Fruit fly (Drosophila melanogaster): Measurements from ENCODE around the gene Elo68beta.

- TF ChIP-seq Lim3 (GFP tag; IDR thresholded peaks at IDR 0.05) (no peak), fd102C (GFP tag; optimal IDR thresholded peaks at IDR 0.05) (no peak), CG9727 (GFP tag; optimal IDR thresholded peaks at IDR 0.05) (no peak), org-1 (GFP tag; optimal IDR thresholded peaks at IDR 0.05) (no peak), rib (GFP tag; IDR thresholded peaks at IDR 0.05) (no peak), Dll (GFP tag; IDR thresholded peaks at IDR 0.05; ENCODE audit: partially characterized antibody) (no peak), kni (GFP tag; optimal IDR thresholded peaks at IDR 0.05) (no peak), CG2199 (GFP tag; IDR thresholded peaks at IDR 0.05) (no peak), CG17361 (GFP tag; IDR thresholded peaks at IDR 0.05) (no peak), CG12155 (GFP tag; optimal IDR thresholded peaks at IDR 0.05) (no peak)
These were observed 16.2 kb upstream of the Elo68beta start for dm6 chr3L:11117733-11118132.
